Worm (Caenorhabditis elegans): ENCODE measurements around the gene nrf-5.

The nrf-5 gene

ce11 chrV:13863700-13864099 lies 35.6 kb downstream of the nrf-5 start:
- no peak for TF ChIP-seq unc-62 (GFP tag; optimal IDR thresholded peaks at IDR 0.05)

- TF ChIP-seq unc-62 (GFP tag; optimal IDR thresholded peaks at IDR 0.05): no peak
These were observed 38.3 kb downstream of the nrf-5 start, which contains the start of gene nhr-175 for ce11 chrV:13866353-13866752. TSS of gene nhr-175 (plus strand) at chrV:13866691.

- no peak for TF ChIP-seq unc-62 (GFP tag; optimal IDR thresholded peaks at IDR 0.05)
These were observed 41.5 kb downstream of the nrf-5 start for ce11 chrV:13869551-13869950.

ce11 chrV:13872895-13873294 lies 44.8 kb downstream of the nrf-5 start, which contains the start of gene cpt-5:
TSS of gene cpt-5 (plus strand) at chrV:13873195.
- TF ChIP-seq unc-62 (GFP tag; optimal IDR thresholded peaks at IDR 0.05): no peak

ce11 chrV:13873323-13873722 lies 45.3 kb downstream of the nrf-5 start:
- TF ChIP-seq unc-62 (GFP tag; optimal IDR thresholded peaks at IDR 0.05): no peak

- no peak for TF ChIP-seq unc-62 (GFP tag; optimal IDR thresholded peaks at IDR 0.05)
These were observed 48.5 kb downstream of the nrf-5 start, which contains the start of gene T22G5.1 for ce11 chrV:13876529-13876928. TSS of gene T22G5.1 (plus strand) at chrV:13876829.

ce11 chrV:13878226-13878625 lies 50.2 kb downstream of the nrf-5 start:
- TF ChIP-seq unc-62 (GFP tag; optimal IDR thresholded peaks at IDR 0.05): no peak

ce11 chrV:13879241-13879640 lies 51.2 kb downstream of the nrf-5 start, which contains the start of gene lbp-7:
TSS of gene lbp-7 (plus strand) at chrV:13879552.
- no peak for TF ChIP-seq unc-62 (GFP tag; optimal IDR thresholded peaks at IDR 0.05)

- TF ChIP-seq unc-62 (GFP tag; optimal IDR thresholded peaks at IDR 0.05): no peak
These were observed 52.1 kb downstream of the nrf-5 start for ce11 chrV:13880163-13880562.
